Worm (Caenorhabditis elegans): ENCODE results near the gene C44H4.4.

Gene C44H4.4

ce11 chrX:14563818-14564217 is 25.1 kb downstream of the C44H4.4 start:
- TF ChIP-seq sma-9 (GFP tag; optimal IDR thresholded peaks at IDR 0.05) (peak; percentile 54), sma-9 (tag; optimal IDR thresholded peaks at IDR 0.05) (no peak), ceh-82 (tag; optimal IDR thresholded peaks at IDR 0.05) (no peak)

- TF ChIP-seq elt-1 (tag; optimal IDR thresholded peaks at IDR 0.05) (no peak), nhr-6 (tag; optimal IDR thresholded peaks at IDR 0.05) (peak; percentile 82), nhr-237 (tag; optimal IDR thresholded peaks at IDR 0.05) (no peak), gmeb-1 (tag; optimal IDR thresholded peaks at IDR 0.05) (no peak), nhr-12 (tag; optimal IDR thresholded peaks at IDR 0.05) (no peak), skn-1 (tag; optimal IDR thresholded peaks at IDR 0.05) (no peak), nhr-21 (tag; optimal IDR thresholded peaks at IDR 0.05) (peak; percentile 87), ztf-11 (tag; optimal IDR thresholded peaks at IDR 0.05) (no peak), peb-1 (tag; optimal IDR thresholded peaks at IDR 0.05) (no peak), unc-55 (GFP tag; optimal IDR thresholded peaks at IDR 0.05) (peak; percentile 55), fos-1 (tag; optimal IDR thresholded peaks at IDR 0.05) (peak; percentile 6), alr-1 (tag; optimal IDR thresholded peaks at IDR 0.05) (no peak), nhr-10 (tag; optimal IDR thresholded peaks at IDR 0.05) (no peak), blmp-1 (tag; optimal IDR thresholded peaks at IDR 0.05; ENCODE audit: insufficient read depth) (peak; percentile 59), lsy-2 (tag; optimal IDR thresholded peaks at IDR 0.05) (peak in 1 of 2 experiments; percentile 78), mdl-1 (tag; optimal IDR thresholded peaks at IDR 0.05) (peak in 1 of 2 experiments; percentile 24), dmd-4 (tag; optimal IDR thresholded peaks at IDR 0.05) (peak; percentile 69), crh-2 (tag; optimal IDR thresholded peaks at IDR 0.05) (peak; percentile 74), ztf-4 (tag; optimal IDR thresholded peaks at IDR 0.05) (peak; percentile 70), lin-13 (GFP tag; optimal IDR thresholded peaks at IDR 0.05) (peak; percentile 68), nhr-129 (tag; optimal IDR thresholded peaks at IDR 0.05) (peak; percentile 47), sma-9 (GFP tag; optimal IDR thresholded peaks at IDR 0.05) (peak; percentile 95), sma-9 (tag; optimal IDR thresholded peaks at IDR 0.05) (no peak), egl-27 (tag; optimal IDR thresholded peaks at IDR 0.05) (no peak), elt-3 (tag; optimal IDR thresholded peaks at IDR 0.05) (peak; percentile 45), sem-4 (tag; optimal IDR thresholded peaks at IDR 0.05) (peak; percentile 58), nhr-25 (tag; optimal IDR thresholded peaks at IDR 0.05) (peak; percentile 37), lin-39 (tag; optimal IDR thresholded peaks at IDR 0.05) (no peak), zag-1 (tag; optimal IDR thresholded peaks at IDR 0.05) (peak; percentile 52), C34F6.9 (tag; optimal IDR thresholded peaks at IDR 0.05) (peak; percentile 58), lin-11 (tag; optimal IDR thresholded peaks at IDR 0.05) (peak; percentile 2), ZK546.5 (tag; optimal IDR thresholded peaks at IDR 0.05) (no peak)
Observed at ce11 chrX:14562286-14563086, 26.4 kb downstream of the C44H4.4 start.

- TF ChIP-seq nhr-129 (tag; optimal IDR thresholded peaks at IDR 0.05), result peak; percentile 79
- TF ChIP-seq unc-62 (GFP tag; optimal IDR thresholded peaks at IDR 0.05), result no peak
- no peak for TF ChIP-seq peb-1 (tag; optimal IDR thresholded peaks at IDR 0.05)
- TF ChIP-seq sem-4 (tag; optimal IDR thresholded peaks at IDR 0.05), result peak; percentile 73
- TF ChIP-seq nhr-6 (tag; optimal IDR thresholded peaks at IDR 0.05), result peak; percentile 58
- peak; percentile 69 to 82 for TF ChIP-seq mdl-1 (tag; optimal IDR thresholded peaks at IDR 0.05)
- TF ChIP-seq nhr-25 (tag; optimal IDR thresholded peaks at IDR 0.05), result peak; percentile 24
- TF ChIP-seq aly-2 (tag; optimal IDR thresholded peaks at IDR 0.05), result no peak
- peak; percentile 60 for TF ChIP-seq mab-5 (tag; optimal IDR thresholded peaks at IDR 0.05)
- TF ChIP-seq snpc-4 (tag; optimal IDR thresholded peaks at IDR 0.05), result no peak
- TF ChIP-seq crh-2 (tag; optimal IDR thresholded peaks at IDR 0.05), result peak; percentile 77
- TF ChIP-seq sma-3 (GFP tag; optimal IDR thresholded peaks at IDR 0.05), result peak; percentile 50
- peak; percentile 30 for TF ChIP-seq lin-11 (tag; optimal IDR thresholded peaks at IDR 0.05)
- TF ChIP-seq skn-1 (tag; optimal IDR thresholded peaks at IDR 0.05), result no peak
- peak; percentile 46 for TF ChIP-seq fos-1 (tag; optimal IDR thresholded peaks at IDR 0.05)
- no peak for TF ChIP-seq nhr-11 (tag; optimal IDR thresholded peaks at IDR 0.05)
- TF ChIP-seq C34F6.9 (tag; optimal IDR thresholded peaks at IDR 0.05), result peak; percentile 51
- TF ChIP-seq nhr-237 (tag; optimal IDR thresholded peaks at IDR 0.05), result no peak
- peak; percentile 75 for TF ChIP-seq Y55F3AM.14 (GFP tag; optimal IDR thresholded peaks at IDR 0.05)
- peak; percentile 74 for TF ChIP-seq egl-27 (tag; optimal IDR thresholded peaks at IDR 0.05)
- TF ChIP-seq blmp-1 (tag; optimal IDR thresholded peaks at IDR 0.05; ENCODE audit: insufficient read depth), result peak; percentile 92
- TF ChIP-seq F13H6.1 (tag; optimal IDR thresholded peaks at IDR 0.05), result peak; percentile 87
- TF ChIP-seq lsy-2 (tag; optimal IDR thresholded peaks at IDR 0.05), result peak in 1 of 2 experiments; percentile 62
- TF ChIP-seq ztf-4 (tag; optimal IDR thresholded peaks at IDR 0.05), result peak; percentile 45
- peak; percentile 67 for TF ChIP-seq unc-55 (GFP tag; optimal IDR thresholded peaks at IDR 0.05)
- peak; percentile 60 for TF ChIP-seq nhr-21 (tag; optimal IDR thresholded peaks at IDR 0.05)
- peak; percentile 87 for TF ChIP-seq zag-1 (tag; optimal IDR thresholded peaks at IDR 0.05)
- TF ChIP-seq sma-9 (GFP tag; optimal IDR thresholded peaks at IDR 0.05), result peak; percentile 97
- no peak for TF ChIP-seq sma-9 (tag; optimal IDR thresholded peaks at IDR 0.05)
- peak; percentile 12 for TF ChIP-seq ceh-16 (tag; optimal IDR thresholded peaks at IDR 0.05)
- TF ChIP-seq gmeb-1 (tag; optimal IDR thresholded peaks at IDR 0.05), result no peak
- peak; percentile 47 for TF ChIP-seq lin-13 (GFP tag; optimal IDR thresholded peaks at IDR 0.05)
- TF ChIP-seq ceh-82 (tag; optimal IDR thresholded peaks at IDR 0.05), result no peak
Observed at ce11 chrX:14561416-14561973, 27.4 kb downstream of the C44H4.4 start.
